Fruit fly (Drosophila melanogaster) whole organism, adult: ENCODE results near the gene CG3552.

Experiments
- CG11617 ChIP-seq: fragments of 200-800 bp; sonication (Bioruptor generic); optimal IDR thresholded peaks from 2 replicates; lab custom pipeline; 2017; ENCODE audit warnings: mild to moderate bottlenecking, missing biosample characterization, missing genetic modification reagents, missing genetic modification characterization
- CG12768 ChIP-seq: fragments of 200-800 bp; sonication (Bioruptor generic); optimal IDR thresholded peaks from 2 replicates; lab custom pipeline; 2017; ENCODE audit warnings: missing biosample characterization, missing genetic modification characterization, mild to moderate bottlenecking, moderate library complexity, missing genetic modification reagents
- CG14711 ChIP-seq: fragments of 200-800 bp; sonication (Bioruptor generic); optimal IDR thresholded peaks from 2 replicates; lab custom pipeline; 2018; ENCODE audit warnings: missing biosample characterization, mild to moderate bottlenecking, missing genetic modification characterization, moderate library complexity
- CG1620 ChIP-seq: fragments of 200-800 bp; sonication (Bioruptor generic); optimal IDR thresholded peaks from 2 replicates; lab custom pipeline; 2016; ENCODE audit warnings: missing biosample characterization, missing genetic modification characterization
- CG33017 ChIP-seq: fragments of 200-800 bp; sonication (Bioruptor generic); optimal IDR thresholded peaks from 2 replicates; lab custom pipeline; 2018; ENCODE audit warnings: missing biosample characterization, mild to moderate bottlenecking, missing genetic modification characterization, moderate library complexity
- CG5204 ChIP-seq: fragments of 200-800 bp; sonication (Bioruptor generic); optimal IDR thresholded peaks from 2 replicates; lab custom pipeline; 2016; ENCODE audit warnings: missing biosample characterization, missing genetic modification characterization
- CG7045 ChIP-seq: fragments of 200-800 bp; sonication (Bioruptor generic); optimal IDR thresholded peaks from 2 replicates; lab custom pipeline; 2017; ENCODE audit warnings: missing biosample characterization, mild to moderate bottlenecking, missing genetic modification characterization
- CG7101 ChIP-seq: fragments of 200-800 bp; sonication (Bioruptor generic); optimal IDR thresholded peaks from 2 replicates; lab custom pipeline; 2018; ENCODE audit warnings: missing biosample characterization, mild to moderate bottlenecking, missing genetic modification characterization, moderate library complexity
- Clk ChIP-seq: fragments of 200-800 bp; sonication (Bioruptor generic); optimal IDR thresholded peaks from 2 replicates; lab custom pipeline; 2017; ENCODE audit warnings: missing biosample characterization, missing genetic modification characterization
- Crg-1 ChIP-seq: fragments of 200-800 bp; sonication (Bioruptor generic); optimal IDR thresholded peaks from 2 replicates; lab custom pipeline; 2016; ENCODE audit warnings: missing biosample characterization, missing genetic modification characterization
- Hr96 ChIP-seq: fragments of 200-800 bp; sonication (Bioruptor generic); optimal IDR thresholded peaks from 2 replicates; lab custom pipeline; 2016; ENCODE audit warnings: missing biosample characterization, missing genetic modification characterization
- Mnt ChIP-seq: fragments of 200-800 bp; sonication (Bioruptor generic); optimal IDR thresholded peaks from 2 replicates; lab custom pipeline; 2016; ENCODE audit warnings: missing biosample characterization, mild to moderate bottlenecking, missing genetic modification characterization
- bab1 ChIP-seq: fragments of 200-800 bp; sonication (Bioruptor generic); optimal IDR thresholded peaks from 3 replicates; lab custom pipeline; 2019; ENCODE audit warnings: missing biosample characterization, mild to moderate bottlenecking, missing genetic modification characterization, moderate library complexity
- cic ChIP-seq: fragments of 200-800 bp; sonication (Bioruptor generic); optimal IDR thresholded peaks from 2 replicates; lab custom pipeline; 2017; ENCODE audit warnings: missing biosample characterization, mild to moderate bottlenecking, missing genetic modification characterization, moderate library complexity
- cnc ChIP-seq, 2 experiments: fragments of >200 bp; optimal IDR thresholded peaks; 2 replicates each; lab custom pipeline; 2017
- kay ChIP-seq: fragments of 200-800 bp; sonication (Bioruptor generic); peaks from one replicate; lab custom pipeline; 2016; ENCODE audit warnings: missing biosample characterization, missing genetic modification characterization, borderline replicate concordance
- ovo ChIP-seq: fragments of 200-800 bp; sonication (Bioruptor generic); optimal IDR thresholded peaks from 2 replicates; lab custom pipeline; 2016; ENCODE audit warnings: missing biosample characterization, missing genetic modification characterization
- pad ChIP-seq: fragments of 200-800 bp; sonication (Bioruptor generic); optimal IDR thresholded peaks from 3 replicates; lab custom pipeline; 2017; ENCODE audit warnings: missing biosample characterization, missing genetic modification characterization, mild to moderate bottlenecking, moderate library complexity, missing genetic modification reagents
- tj ChIP-seq: fragments of 200-800 bp; sonication (Bioruptor generic); optimal IDR thresholded peaks from 3 replicates; lab custom pipeline; 2017; ENCODE audit warnings: missing biosample characterization, mild to moderate bottlenecking, missing genetic modification characterization, moderate library complexity
- toe ChIP-seq: fragments of 200-800 bp; sonication (Bioruptor generic); optimal IDR thresholded peaks from 2 replicates; lab custom pipeline; 2016; ENCODE audit warnings: missing biosample characterization, missing genetic modification characterization

The CG3552 gene

DNA sequence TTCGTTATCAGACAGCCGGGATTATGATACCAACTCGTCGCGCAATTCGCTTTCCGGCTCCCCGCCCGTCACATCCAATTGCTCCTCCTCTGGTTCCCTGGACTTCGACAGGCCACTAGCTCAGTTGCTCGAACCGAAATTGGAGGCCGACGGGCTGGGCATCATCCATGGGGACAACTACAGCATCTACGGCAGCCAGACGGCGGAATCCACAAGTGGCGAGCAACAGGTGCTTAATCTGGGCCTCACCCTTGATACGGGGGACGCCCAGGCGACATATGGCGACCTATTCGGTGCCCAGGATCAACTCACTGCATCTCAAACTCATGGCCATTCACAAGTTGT lies 25.5 kb upstream of the CG3552 start:
- TF ChIP-seq ovo (GFP tag; lab: Kevin White, UChicago) (no peak), CG12768 (GFP tag; lab: Kevin White, UChicago) (peak; percentile 34)

dm6 chr3L:9431848-9432623 lies 24.1 kb upstream of the CG3552 start:
- TF ChIP-seq Clk (GFP tag; lab: Kevin White, UChicago) (no peak), Crg-1 (no peak), ovo (GFP tag; lab: Kevin White, UChicago) (no peak), tj (GFP tag; lab: Kevin White, UChicago) (no peak), CG14711 (no peak), Mnt (GFP tag; lab: Kevin White, UChicago) (no peak), Hr96 (GFP tag; lab: Kevin White, UChicago) (no peak), toe (GFP tag; lab: Kevin White, UChicago) (no peak), CG5204 (GFP tag; lab: Kevin White, UChicago) (no peak), CG33017 (tag; lab: Kevin White, UChicago) (no peak), cic (GFP tag; lab: Kevin White, UChicago) (no peak), kay (GFP tag; lab: Kevin White, UChicago) (no peak), CG12768 (GFP tag; lab: Kevin White, UChicago) (no peak), CG7101 (tag; lab: Kevin White, UChicago) (no peak), CG1620 (GFP tag; lab: Kevin White, UChicago) (no peak), CG11617 (GFP tag; lab: Kevin White, UChicago) (no peak)

DNA sequence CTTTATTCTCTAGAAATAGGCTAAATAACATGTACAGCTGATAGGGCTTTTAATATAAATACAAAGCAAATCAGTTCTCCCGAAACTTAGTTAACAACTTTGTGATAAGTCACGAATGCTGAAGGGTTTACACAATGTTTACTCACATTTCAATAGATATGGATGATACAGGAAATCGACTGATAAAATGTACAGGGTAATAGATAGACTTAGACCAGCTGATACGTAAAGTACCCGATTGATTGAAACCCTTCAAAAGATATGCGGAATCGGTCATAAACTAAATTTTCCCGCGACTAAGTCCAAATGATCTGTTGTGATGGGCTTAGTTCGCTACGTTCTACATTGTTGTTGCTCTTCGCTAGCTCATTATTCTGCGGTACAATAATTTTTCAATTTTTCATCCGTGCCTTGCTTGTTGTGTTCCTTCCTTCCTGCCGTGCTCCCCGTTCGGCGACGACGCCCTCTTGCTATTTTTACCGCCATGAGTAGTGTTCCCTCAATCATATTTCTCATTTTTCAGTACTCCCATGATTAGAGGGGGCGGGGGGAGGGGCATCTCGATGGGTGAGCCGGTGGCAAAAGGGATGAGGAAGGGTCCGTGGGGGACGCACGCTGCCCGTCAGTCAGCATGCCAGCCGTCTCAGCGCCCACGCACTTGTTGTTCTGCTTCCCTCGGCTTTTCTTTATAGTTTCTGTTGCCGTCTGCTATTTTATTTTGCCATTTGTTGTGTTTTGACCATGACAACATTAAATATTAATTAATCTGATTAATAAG lies 23.1 kb upstream of the CG3552 start:
- TF ChIP-seq Mnt (GFP tag; lab: Kevin White, UChicago) (no peak), cic (GFP tag; lab: Kevin White, UChicago) (peak; percentile 25), Crg-1 (peak; percentile 11), kay (GFP tag; lab: Kevin White, UChicago) (no peak)

- TF ChIP-seq pad (GFP tag; lab: Kevin White, UChicago) (peak; percentile 26), Mnt (GFP tag; lab: Kevin White, UChicago) (peak; percentile 17), kay (GFP tag; lab: Kevin White, UChicago) (no peak), toe (GFP tag; lab: Kevin White, UChicago) (no peak), Crg-1 (no peak), CG33017 (tag; lab: Kevin White, UChicago) (no peak), CG1620 (GFP tag; lab: Kevin White, UChicago) (no peak), Clk (GFP tag; lab: Kevin White, UChicago) (no peak), ovo (GFP tag; lab: Kevin White, UChicago) (no peak), CG11617 (GFP tag; lab: Kevin White, UChicago) (peak; percentile 43), cic (GFP tag; lab: Kevin White, UChicago) (peak; percentile 50), Hr96 (GFP tag; lab: Kevin White, UChicago) (peak; percentile 39), CG14711 (peak; percentile 36), cnc (optimal IDR thresholded peaks at IDR 0.05; lab: Kevin White, UChicago) (no peak), CG7101 (tag; lab: Kevin White, UChicago) (peak; percentile 62), CG7045 (GFP tag; lab: Kevin White, UChicago) (no peak), bab1 (peak; percentile 41), tj (GFP tag; lab: Kevin White, UChicago) (no peak), CG12768 (GFP tag; lab: Kevin White, UChicago) (peak; percentile 4), CG5204 (GFP tag; lab: Kevin White, UChicago) (no peak)
Observed at dm6 chr3L:9435315-9435714, 20.8 kb upstream of the CG3552 start, which contains the start of gene CG42526. Gene CG42526, minus strand, starts transcription at chr3L:9435399.

DNA sequence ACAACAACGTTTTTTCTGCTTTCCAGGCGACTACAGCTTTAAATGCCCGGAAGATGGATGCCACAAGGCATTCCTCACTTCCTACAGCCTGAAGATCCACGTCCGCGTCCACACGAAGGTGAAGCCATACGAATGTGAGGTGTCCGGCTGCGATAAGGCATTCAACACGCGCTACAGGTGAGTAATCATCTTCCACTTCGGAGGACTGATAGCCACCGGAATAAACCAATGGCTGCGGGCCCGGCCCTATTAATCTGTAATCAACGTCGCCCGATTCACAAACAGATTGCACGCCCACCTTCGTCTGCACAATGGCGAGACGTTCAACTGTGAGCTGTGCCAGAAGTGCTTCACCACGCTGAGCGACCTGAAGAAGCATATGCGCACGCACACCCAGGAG lies 20.3 kb upstream of the CG3552 start:
- TF ChIP-seq toe (GFP tag; lab: Kevin White, UChicago) (no peak), Crg-1 (no peak), CG1620 (GFP tag; lab: Kevin White, UChicago) (no peak), Mnt (GFP tag; lab: Kevin White, UChicago) (peak; percentile 12), pad (GFP tag; lab: Kevin White, UChicago) (no peak)

DNA sequence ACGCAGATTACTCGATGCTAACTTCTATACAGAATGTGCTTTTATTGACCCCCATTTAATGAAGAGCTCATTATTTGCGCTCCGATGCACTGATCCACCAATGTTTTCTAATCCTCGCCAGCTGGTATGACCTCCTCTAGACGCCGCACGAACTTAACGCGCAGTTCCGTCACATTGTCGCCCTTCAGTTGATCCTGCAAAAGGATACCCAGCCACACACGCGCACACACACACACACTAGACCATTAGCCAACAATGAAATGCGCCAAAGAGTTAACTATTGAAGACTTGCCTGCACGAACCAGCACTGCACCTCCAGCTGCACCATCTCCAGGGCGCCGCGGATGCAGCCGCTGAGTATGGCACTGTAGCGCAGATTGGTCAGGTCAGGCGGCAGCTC lies 17.3 kb upstream of the CG3552 start:
- TF ChIP-seq pad (GFP tag; lab: Kevin White, UChicago) (no peak), Clk (GFP tag; lab: Kevin White, UChicago) (no peak), CG1620 (GFP tag; lab: Kevin White, UChicago) (no peak), kay (GFP tag; lab: Kevin White, UChicago) (no peak), tj (GFP tag; lab: Kevin White, UChicago) (no peak), cic (GFP tag; lab: Kevin White, UChicago) (no peak), CG5204 (GFP tag; lab: Kevin White, UChicago) (no peak)
